Fruit fly (Drosophila melanogaster) whole organism, embryonic: ENCODE measurements around the gene Cyp6v1.
A peak's percentile ranks its signal among the peaks of the same experiment; 100 is the strongest.

Experiments used
- C15 ChIP-seq: fragments of 200-800 bp; sonication (Bioruptor generic); IDR thresholded peaks from 3 replicates; pipeline ENCODE4 v1.3.6; 2022; ENCODE audit warnings: missing biosample characterization, missing genetic modification characterization
- CG10209 ChIP-seq: fragments of 200-800 bp; sonication (Bioruptor generic); optimal IDR thresholded peaks from 3 replicates; lab custom pipeline; 2017; ENCODE audit warnings: missing biosample characterization, mild to moderate bottlenecking, missing genetic modification characterization, missing genetic modification reagents
- CG14050 ChIP-seq: fragments of 200-800 bp; sonication (Bioruptor generic); IDR thresholded peaks from 3 replicates; pipeline ENCODE4 v1.3.6; 2022; ENCODE audit warnings: missing biosample characterization, missing genetic modification characterization
- CG14965 ChIP-seq: fragments of 200-800 bp; sonication (Bioruptor generic); optimal IDR thresholded peaks from 2 replicates; lab custom pipeline; 2016; ENCODE audit warnings: missing biosample characterization, missing genetic modification characterization, borderline replicate concordance
- CG17328 ChIP-seq: fragments of 200-800 bp; sonication (Bioruptor generic); IDR thresholded peaks from 2 replicates; pipeline ENCODE4 v1.3.6; 2022; ENCODE audit warnings: missing biosample characterization, missing genetic modification characterization
- CG17568 ChIP-seq: fragments of 200-800 bp; sonication (Bioruptor generic); optimal IDR thresholded peaks from 2 replicates; lab custom pipeline; 2018; ENCODE audit warnings: missing biosample characterization, mild to moderate bottlenecking, missing genetic modification characterization, moderate library complexity
- CG18262 ChIP-seq: fragments of 200-800 bp; optimal IDR thresholded peaks from 3 replicates; lab custom pipeline; 2019; ENCODE audit warnings: missing biosample characterization, mild to moderate bottlenecking, missing genetic modification characterization, moderate library complexity
- CG2202 ChIP-seq: fragments of 200-800 bp; sonication (Bioruptor generic); optimal IDR thresholded peaks from 2 replicates; lab custom pipeline; 2018; ENCODE audit warnings: missing biosample characterization, mild to moderate bottlenecking, missing genetic modification characterization
- CG32532 ChIP-seq: fragments of 200-800 bp; sonication (Bioruptor generic); IDR thresholded peaks from 2 replicates; pipeline ENCODE4 v1.3.6; 2022; ENCODE audit warnings: missing biosample characterization, missing genetic modification characterization
- CG34376 ChIP-seq: fragments of 200-800 bp; sonication (Bioruptor generic); optimal IDR thresholded peaks from 2 replicates; lab custom pipeline; 2018; ENCODE audit warnings: missing biosample characterization, mild to moderate bottlenecking, missing genetic modification characterization
- CG34422 ChIP-seq: fragments of 200-800 bp; sonication (Bioruptor generic); IDR thresholded peaks from 3 replicates; pipeline ENCODE4 v1.3.6; 2022; ENCODE audit warnings: missing biosample characterization, missing genetic modification characterization
- CG6813 ChIP-seq: fragments of 200-800 bp; sonication (Bioruptor generic); optimal IDR thresholded peaks from 2 replicates; lab custom pipeline; 2017; ENCODE audit warnings: missing biosample characterization, missing genetic modification characterization, mild to moderate bottlenecking, moderate library complexity, missing genetic modification reagents
- CG8089 ChIP-seq: fragments of 200-800 bp; sonication (Bioruptor generic); optimal IDR thresholded peaks from 3 replicates; lab custom pipeline; 2016; ENCODE audit warnings: missing biosample characterization, missing genetic modification characterization
- CG8388 ChIP-seq: fragments of 200-800 bp; sonication (Bioruptor generic); optimal IDR thresholded peaks from 2 replicates; lab custom pipeline; 2019; ENCODE audit warnings: missing biosample characterization, mild to moderate bottlenecking, missing genetic modification characterization, moderate library complexity
- CG8924 ChIP-seq: fragments of 200-800 bp; optimal IDR thresholded peaks from 3 replicates; lab custom pipeline; 2019; ENCODE audit warnings: missing biosample characterization, mild to moderate bottlenecking, missing genetic modification characterization, moderate library complexity
- D19A ChIP-seq: fragments of 200-800 bp; optimal IDR thresholded peaks from 3 replicates; lab custom pipeline; 2019; ENCODE audit warnings: missing biosample characterization, mild to moderate bottlenecking, missing genetic modification characterization, moderate library complexity
- Deaf1 ChIP-seq: fragments of 200-800 bp; optimal IDR thresholded peaks from 3 replicates; lab custom pipeline; 2019; ENCODE audit warnings: missing biosample characterization, mild to moderate bottlenecking, missing genetic modification characterization, moderate library complexity
- Doc2 ChIP-seq: fragments of 200-800 bp; sonication (Bioruptor generic); IDR thresholded peaks from 2 replicates; pipeline ENCODE4 v1.3.6; 2022; ENCODE audit warnings: missing biosample characterization, missing genetic modification characterization
- Elba2 ChIP-seq: fragments of 200-800 bp; sonication (Bioruptor generic); optimal IDR thresholded peaks from 3 replicates; lab custom pipeline; 2016; ENCODE audit warnings: missing biosample characterization, missing genetic modification characterization
- Ets65A ChIP-seq: fragments of 200-800 bp; sonication (Bioruptor generic); peaks from one replicate; lab custom pipeline; 2016; ENCODE audit warnings: missing biosample characterization, missing genetic modification characterization
- Fer3 ChIP-seq: fragments of 200-800 bp; sonication (Bioruptor generic); optimal IDR thresholded peaks from 2 replicates; lab custom pipeline; 2018; ENCODE audit warnings: missing biosample characterization, mild to moderate bottlenecking, missing genetic modification characterization, moderate library complexity
- GATAe ChIP-seq: fragments of 200-800 bp; sonication (Bioruptor generic); conservative IDR thresholded peaks from 2 replicates; pipeline ENCODE4 v1.3.6; 2022; ENCODE audit warnings: missing biosample characterization, missing genetic modification characterization
- HHEX ChIP-seq: fragments of 200-800 bp; sonication (Bioruptor generic); optimal IDR thresholded peaks from 3 replicates; lab custom pipeline; 2017; ENCODE audit warnings: missing biosample characterization, mild to moderate bottlenecking, missing genetic modification characterization, missing genetic modification reagents
- HLH4C ChIP-seq: fragments of 200-800 bp; sonication (Bioruptor generic); IDR thresholded peaks from 3 replicates; pipeline ENCODE4 v1.3.6; 2022; ENCODE audit warnings: missing biosample characterization, missing genetic modification characterization; ENCODE audit not compliant: partially characterized antibody
- HmgZ ChIP-seq: fragments of 200-800 bp; sonication (Bioruptor generic); optimal IDR thresholded peaks from 2 replicates; lab custom pipeline; 2018; ENCODE audit warnings: missing biosample characterization, mild to moderate bottlenecking, missing genetic modification characterization
- Hr3 ChIP-seq: fragments of 200-800 bp; sonication (Bioruptor generic); optimal IDR thresholded peaks from 3 replicates; lab custom pipeline; 2016; ENCODE audit warnings: missing biosample characterization, missing genetic modification characterization
- Hsf ChIP-seq: fragments of 200-800 bp; sonication (Bioruptor generic); optimal IDR thresholded peaks from 3 replicates; lab custom pipeline; 2016; ENCODE audit warnings: missing biosample characterization, missing genetic modification characterization
- Lhr ChIP-seq: fragments of 200-800 bp; sonication (Bioruptor generic); optimal IDR thresholded peaks from 3 replicates; lab custom pipeline; 2017; ENCODE audit warnings: mild to moderate bottlenecking, missing biosample characterization, missing genetic modification reagents, missing genetic modification characterization
- NC2α ChIP-seq: fragments of 200-800 bp; sonication (Bioruptor generic); optimal IDR thresholded peaks from 2 replicates; lab custom pipeline; 2016; ENCODE audit warnings: missing biosample characterization, missing genetic modification characterization
- NC2β ChIP-seq: fragments of 200-800 bp; sonication (Bioruptor generic); optimal IDR thresholded peaks from 2 replicates; lab custom pipeline; 2016; ENCODE audit warnings: missing biosample characterization, missing genetic modification characterization
- Neu2 ChIP-seq: fragments of 200-800 bp; sonication (Bioruptor generic); optimal IDR thresholded peaks from 3 replicates; lab custom pipeline; 2016; ENCODE audit warnings: missing biosample characterization, missing genetic modification characterization, borderline replicate concordance
- Oaz ChIP-seq: fragments of 200-800 bp; sonication (Bioruptor generic); IDR thresholded peaks from 2 replicates; pipeline ENCODE4 v1.3.6; 2022; ENCODE audit warnings: missing biosample characterization, missing genetic modification characterization
- Oli ChIP-seq: fragments of 200-800 bp; sonication (Bioruptor generic); optimal IDR thresholded peaks from 2 replicates; lab custom pipeline; 2018; ENCODE audit warnings: missing biosample characterization, mild to moderate bottlenecking, missing genetic modification characterization, moderate library complexity
- Opbp ChIP-seq: fragments of 200-800 bp; sonication (Bioruptor generic); IDR thresholded peaks from 3 replicates; pipeline ENCODE4 v1.3.6; 2022; ENCODE audit warnings: missing biosample characterization, missing genetic modification characterization; ENCODE audit not compliant: partially characterized antibody
- Optix ChIP-seq: fragments of 200-800 bp; sonication (Bioruptor generic); IDR thresholded peaks from 3 replicates; pipeline ENCODE4 v1.3.6; 2022; ENCODE audit warnings: missing biosample characterization, missing genetic modification characterization
- Trl ChIP-seq, 3 experiments: fragments of >200 bp in 2 of 3; fragments of 200-800 bp in 1 of 3; sonication (Bioruptor generic) in 1 of 3; optimal IDR thresholded peaks; 2 replicates in 1 of 3; 3 replicates in 2 of 3; lab custom pipeline; 2016 to 2017; ENCODE audit warnings: missing biosample characterization in 1 of 3, missing genetic modification characterization in 1 of 3
- abd-A ChIP-seq: fragments of 200-800 bp; sonication (Bioruptor generic); optimal IDR thresholded peaks from 3 replicates; lab custom pipeline; 2019; ENCODE audit warnings: missing biosample characterization, mild to moderate bottlenecking, missing genetic modification characterization, moderate library complexity
- ato ChIP-seq: fragments of 200-800 bp; sonication (Bioruptor generic); IDR thresholded peaks from 2 replicates; pipeline ENCODE4 v1.3.6; 2022; ENCODE audit warnings: missing biosample characterization, missing genetic modification characterization; ENCODE audit not compliant: partially characterized antibody
- dmrt99B ChIP-seq: fragments of 200-800 bp; sonication (Bioruptor generic); optimal IDR thresholded peaks from 2 replicates; lab custom pipeline; 2018; ENCODE audit warnings: missing biosample characterization, mild to moderate bottlenecking, missing genetic modification characterization, moderate library complexity
- dysf ChIP-seq: fragments of 200-800 bp; sonication (Bioruptor generic); IDR thresholded peaks from 3 replicates; pipeline ENCODE4 v1.3.6; 2022; ENCODE audit warnings: missing biosample characterization, missing genetic modification characterization
- fd64A ChIP-seq: fragments of 200-800 bp; sonication (Bioruptor generic); optimal IDR thresholded peaks from 3 replicates; lab custom pipeline; 2018; ENCODE audit warnings: missing biosample characterization, mild to moderate bottlenecking, missing genetic modification characterization
- grau ChIP-seq: fragments of 200-800 bp; optimal IDR thresholded peaks from 3 replicates; lab custom pipeline; 2019; ENCODE audit warnings: missing biosample characterization, mild to moderate bottlenecking, missing genetic modification characterization, moderate library complexity
- gt ChIP-seq: fragments of 200-800 bp; sonication (Bioruptor generic); IDR thresholded peaks from 2 replicates; pipeline ENCODE4 v1.3.6; 2022; ENCODE audit warnings: missing biosample characterization, missing genetic modification characterization
- mld ChIP-seq: fragments of 200-800 bp; sonication (Bioruptor generic); IDR thresholded peaks from 3 replicates; pipeline ENCODE4 v1.3.6; 2022; ENCODE audit warnings: missing biosample characterization, missing genetic modification characterization; ENCODE audit not compliant: partially characterized antibody
- nmo ChIP-seq: fragments of 200-800 bp; sonication (Bioruptor generic); optimal IDR thresholded peaks from 2 replicates; lab custom pipeline; 2018; ENCODE audit warnings: missing biosample characterization, mild to moderate bottlenecking, missing genetic modification characterization, moderate library complexity
- run ChIP-seq: fragments of 200-800 bp; sonication (Bioruptor generic); optimal IDR thresholded peaks from 3 replicates; lab custom pipeline; 2018; ENCODE audit warnings: missing biosample characterization, mild to moderate bottlenecking, missing genetic modification characterization
- sima ChIP-seq: fragments of 200-800 bp; sonication (Bioruptor generic); optimal IDR thresholded peaks from 2 replicates; lab custom pipeline; 2016; ENCODE audit warnings: missing biosample characterization, missing genetic modification characterization
- slp2 ChIP-seq: fragments of 200-800 bp; sonication (Bioruptor generic); optimal IDR thresholded peaks from 2 replicates; lab custom pipeline; 2016; ENCODE audit warnings: missing biosample characterization, missing genetic modification characterization
- vfl ChIP-seq: fragments of 200-800 bp; sonication (Bioruptor generic); optimal IDR thresholded peaks from 2 replicates; lab custom pipeline; 2016; ENCODE audit warnings: missing biosample characterization, missing genetic modification characterization
- yki ChIP-seq: fragments of >200 bp; optimal IDR thresholded peaks from 3 replicates; lab custom pipeline; 2018

Gene Cyp6v1

DNA sequence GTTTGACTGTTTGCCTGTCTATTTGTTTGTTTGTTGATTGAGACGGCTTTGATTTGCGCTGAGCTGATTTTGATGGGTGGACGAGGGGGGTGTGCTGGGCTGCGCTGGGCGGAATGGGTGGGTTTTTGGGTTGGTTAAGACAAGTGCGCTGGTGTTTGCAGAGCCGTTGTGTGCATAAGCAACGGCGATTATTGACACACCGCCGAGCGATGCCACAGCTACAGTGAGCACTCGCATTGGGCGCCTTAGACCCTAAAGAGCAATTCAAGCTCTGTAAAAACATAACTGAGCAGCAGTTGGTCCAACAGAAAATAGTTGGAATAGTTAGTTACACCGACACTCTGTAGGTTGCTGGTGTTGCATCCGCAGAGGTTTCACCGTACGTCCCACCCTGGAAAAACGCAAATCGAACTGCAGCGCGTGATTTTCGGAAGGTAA, 1.9 kb upstream of the Cyp6v1 start (continued):
- peak; percentile 62 for TF ChIP-seq Neu2 (GFP tag; lab: Kevin White, UChicago)
- peak; percentile 85 for TF ChIP-seq dysf (GFP tag; lab: Robert Waterston, UW)
- no peak for TF ChIP-seq GATAe (GFP tag; lab: Robert Waterston, UW)
- TF ChIP-seq ato (GFP tag; lab: Robert Waterston, UW) = no peak
- TF ChIP-seq Lhr (GFP tag; lab: Kevin White, UChicago) = peak; percentile 75
- TF ChIP-seq Optix (GFP tag; lab: Robert Waterston, UW) = peak; percentile 86
- peak; percentile 78 for TF ChIP-seq CG18262
- peak; percentile 91 for TF ChIP-seq grau
- peak; percentile 77 for TF ChIP-seq CG8089 (GFP tag; lab: Kevin White, UChicago)
- TF ChIP-seq run = peak; percentile 77
- peak; percentile 60 for TF ChIP-seq CG8388 (GFP tag; lab: Kevin White, UChicago)
- peak; percentile 53; the same call in 1 of the 2 replicates for TF ChIP-seq Doc2 (GFP tag; lab: Robert Waterston, UW)
- TF ChIP-seq fd64A (GFP tag; lab: Kevin White, UChicago) = peak; percentile 81
- peak; percentile 73 for TF ChIP-seq nmo (GFP tag; lab: Kevin White, UChicago)
- no peak for TF ChIP-seq yki (lab: Kevin White, UChicago)
- TF ChIP-seq Oli (tag; lab: Kevin White, UChicago) = peak; percentile 71
- TF ChIP-seq CG34376 = no peak
- TF ChIP-seq NC2β (GFP tag; lab: Kevin White, UChicago) = peak; percentile 80
- no peak for TF ChIP-seq Opbp (GFP tag; lab: Robert Waterston, UW)
- peak; percentile 81 for TF ChIP-seq Hsf
- 0 out of 2 replicates have a peak, but pooled peaks have one; percentile 25 for TF ChIP-seq Oaz (GFP tag; lab: Robert Waterston, UW)
- TF ChIP-seq Ets65A = peak; percentile 97
- TF ChIP-seq Deaf1 = peak; percentile 6
- peak; percentile 61 for TF ChIP-seq CG32532
- TF ChIP-seq CG17328 = peak; percentile 81
- peak; percentile 85 for TF ChIP-seq CG10209 (GFP tag; lab: Kevin White, UChicago)
- peak; percentile 37 for TF ChIP-seq Fer3 (tag; lab: Kevin White, UChicago)
- TF ChIP-seq CG8924 (tag; lab: Kevin White, UChicago) = peak; percentile 62
- TF ChIP-seq C15 (GFP tag; lab: Robert Waterston, UW) = 0 out of 3 replicates have a peak, but pooled peaks have one; percentile 20
- peak; percentile 16 for TF ChIP-seq HmgZ
- peak; percentile 83 for TF ChIP-seq CG2202 (tag; lab: Kevin White, UChicago)
- no peak for TF ChIP-seq Trl (optimal IDR thresholded peaks at IDR 0.05; lab: Kevin White, UChicago)
- TF ChIP-seq Trl (GFP tag; optimal IDR thresholded peaks at IDR 0.05; lab: Kevin White, UChicago) = peak; percentile 78
- no peak for TF ChIP-seq Elba2 (GFP tag; lab: Kevin White, UChicago)
- TF ChIP-seq CG6813 (GFP tag; lab: Kevin White, UChicago) = peak; percentile 84
- peak; percentile 74 for TF ChIP-seq NC2α (GFP tag; lab: Kevin White, UChicago)
- peak; percentile 55 for TF ChIP-seq D19A (tag; lab: Kevin White, UChicago)
- no peak for TF ChIP-seq HLH4C
- TF ChIP-seq CG14050 (GFP tag; lab: Robert Waterston, UW) = peak; percentile 64; the same call in 2 of the 3 replicates
- peak; percentile 63 for TF ChIP-seq CG17568 (GFP tag; lab: Kevin White, UChicago)
- TF ChIP-seq CG14965 (GFP tag; lab: Kevin White, UChicago) = peak; percentile 80
- peak; percentile 66 for TF ChIP-seq Hr3 (GFP tag; lab: Kevin White, UChicago)
- peak; percentile 74 for TF ChIP-seq slp2 (GFP tag; lab: Kevin White, UChicago)
- TF ChIP-seq HHEX (GFP tag; lab: Kevin White, UChicago) = peak; percentile 76
- TF ChIP-seq mld (GFP tag; lab: Robert Waterston, UW) = no peak
- peak; percentile 75 for TF ChIP-seq dmrt99B (tag; lab: Kevin White, UChicago)
- TF ChIP-seq CG34422 (GFP tag; lab: Robert Waterston, UW) = peak; percentile 91
- peak; percentile 71 for TF ChIP-seq gt (GFP tag; lab: Robert Waterston, UW)
- no peak for TF ChIP-seq abd-A
- TF ChIP-seq vfl (GFP tag; lab: Kevin White, UChicago) = no peak
- peak; percentile 8 for TF ChIP-seq sima
